Fruit fly (Drosophila melanogaster): ENCODE results near the gene Snx3.

Gene Snx3

dm6 chr3R:12633059-12633458 is 5.2 kb downstream of the Snx3 start, which contains the start of gene CG18530:
CG18530 (plus strand) TSS chr3R:12633359.
- TF ChIP-seq kay (GFP tag; ENCODE audit: borderline replicate concordance) (no peak), CG12768 (GFP tag; optimal IDR thresholded peaks at IDR 0.05) (no peak), cnc (optimal IDR thresholded peaks at IDR 0.05) (no peak), cic (GFP tag; optimal IDR thresholded peaks at IDR 0.05) (no peak), CG1620 (GFP tag; optimal IDR thresholded peaks at IDR 0.05) (no peak), Crg-1 (GFP tag; optimal IDR thresholded peaks at IDR 0.05) (no peak), CG5204 (GFP tag; optimal IDR thresholded peaks at IDR 0.05) (no peak), Clk (GFP tag; optimal IDR thresholded peaks at IDR 0.05) (no peak), Hr96 (GFP tag; optimal IDR thresholded peaks at IDR 0.05) (no peak), pad (GFP tag; optimal IDR thresholded peaks at IDR 0.05) (no peak)

DNA sequence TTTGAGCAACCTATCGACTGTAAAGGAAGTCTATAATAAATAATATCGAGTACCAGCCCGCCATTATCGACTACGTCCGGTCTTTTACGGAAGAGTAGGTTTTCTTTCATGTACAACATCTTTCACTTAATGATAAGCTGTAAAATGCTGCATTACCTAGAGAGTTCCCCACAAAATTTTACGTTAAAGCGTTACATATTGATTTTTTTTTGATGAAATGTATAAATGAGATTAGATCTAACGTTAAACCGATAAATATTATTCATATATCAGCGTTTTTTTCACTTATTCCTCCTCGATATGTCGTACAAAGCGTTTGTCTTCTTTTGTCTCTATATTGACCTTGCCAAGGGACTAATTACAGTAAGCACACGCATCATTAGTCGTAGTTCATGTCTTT is 6.8 kb downstream of the Snx3 start, which contains the start of gene CG11598:
CG11598 (plus strand) TSS at position 301 of the 400 bp plus-strand sequence.
- TF ChIP-seq Mnt (GFP tag; optimal IDR thresholded peaks at IDR 0.05), result no peak

DNA sequence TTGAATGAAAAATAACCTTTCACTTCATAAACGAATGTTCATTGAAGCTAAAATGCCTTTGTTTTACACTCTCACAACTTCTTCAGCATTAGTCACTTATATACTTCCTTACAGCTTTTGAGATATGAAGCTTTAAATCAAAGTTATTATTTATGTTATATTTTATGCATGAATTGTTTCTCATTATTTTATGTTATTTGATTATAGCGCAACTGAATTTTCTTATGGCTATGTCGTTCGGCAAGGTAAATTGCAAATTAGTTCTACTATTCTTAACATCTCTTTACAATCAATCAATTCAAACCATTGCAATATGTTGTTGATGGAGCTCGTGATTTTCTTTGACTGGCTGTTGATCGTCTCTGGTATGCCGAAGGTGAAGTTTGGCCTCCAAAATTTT is 8.4 kb downstream of the Snx3 start, which contains the start of gene CG11600:
CG11600 (plus strand) TSS at position 301 of the 400 bp plus-strand sequence.
- TF ChIP-seq kay (GFP tag; ENCODE audit: borderline replicate concordance) (no peak), pad (GFP tag; optimal IDR thresholded peaks at IDR 0.05) (no peak), CG7045 (GFP tag; optimal IDR thresholded peaks at IDR 0.05) (no peak), ovo (GFP tag; optimal IDR thresholded peaks at IDR 0.05) (no peak), CG1620 (GFP tag; optimal IDR thresholded peaks at IDR 0.05) (no peak), Hr96 (GFP tag; optimal IDR thresholded peaks at IDR 0.05) (no peak)

DNA sequence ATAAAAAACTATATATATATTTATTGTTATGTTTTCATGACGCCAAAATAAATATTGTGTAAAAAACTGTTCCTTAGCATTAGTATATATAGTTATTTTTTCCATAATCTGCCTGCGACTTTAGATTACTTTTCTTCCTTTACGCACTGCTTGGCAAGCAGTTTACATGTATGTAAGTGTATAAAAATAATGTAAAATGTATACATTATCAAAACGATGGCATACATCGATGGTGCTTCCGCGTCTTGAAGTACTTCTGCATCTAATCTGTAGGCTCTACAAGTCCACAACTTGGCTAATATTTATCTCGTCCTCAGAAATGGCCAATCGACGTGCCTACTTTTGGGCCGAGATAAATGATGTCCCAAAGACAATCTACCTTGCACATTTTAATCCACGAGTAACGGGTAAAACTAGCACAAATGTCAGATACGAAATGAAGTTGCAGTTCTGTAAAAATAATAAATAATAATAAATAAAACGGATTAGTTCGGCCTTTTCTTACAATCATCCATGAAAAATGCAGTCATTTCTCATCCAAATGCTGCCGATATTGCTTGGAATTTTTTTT is 10.2 kb downstream of the Snx3 start, which contains the start of gene CG11608:
CG11608 (plus strand) TSS at position 521 of the 571 bp plus-strand sequence.
- peak; percentile 60 for TF ChIP-seq kay (GFP tag; ENCODE audit: borderline replicate concordance)
- no peak for TF ChIP-seq ovo (GFP tag; optimal IDR thresholded peaks at IDR 0.05)
- no peak for TF ChIP-seq Crg-1 (GFP tag; optimal IDR thresholded peaks at IDR 0.05)
- TF ChIP-seq toe (GFP tag; optimal IDR thresholded peaks at IDR 0.05), result no peak
- TF ChIP-seq bab1 (GFP tag; optimal IDR thresholded peaks at IDR 0.05), result no peak
- no peak for TF ChIP-seq pad (GFP tag; optimal IDR thresholded peaks at IDR 0.05)
- TF ChIP-seq Hr96 (GFP tag; optimal IDR thresholded peaks at IDR 0.05), result no peak

DNA sequence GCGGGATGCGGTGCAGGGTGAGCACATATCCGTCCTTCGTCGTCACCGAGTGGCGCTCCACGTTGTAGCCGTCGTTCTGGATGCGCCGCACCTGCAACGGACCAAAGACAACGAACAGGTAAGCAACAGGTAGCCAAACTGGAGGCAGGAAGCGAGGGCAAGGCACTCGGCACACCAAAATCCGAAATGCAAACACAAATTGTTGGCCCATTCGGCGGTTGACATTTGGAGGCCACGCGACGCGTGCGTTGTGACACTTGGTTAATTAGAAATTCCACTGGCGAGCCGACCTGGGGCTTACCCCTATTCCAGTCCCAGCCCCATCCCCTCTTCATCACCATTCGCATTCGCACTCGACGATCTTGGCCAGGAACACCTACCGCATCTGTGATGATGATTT is 13.8 kb downstream of the Snx3 start:
- no peak for TF ChIP-seq CG12768 (GFP tag; optimal IDR thresholded peaks at IDR 0.05)
- TF ChIP-seq CG5204 (GFP tag; optimal IDR thresholded peaks at IDR 0.05), result no peak
- no peak for TF ChIP-seq cic (GFP tag; optimal IDR thresholded peaks at IDR 0.05)
- no peak for TF ChIP-seq CG7101 (tag; optimal IDR thresholded peaks at IDR 0.05)
- no peak for TF ChIP-seq Mnt (GFP tag; optimal IDR thresholded peaks at IDR 0.05)
- no peak for TF ChIP-seq ovo (GFP tag; optimal IDR thresholded peaks at IDR 0.05)

dm6 chr3R:12642051-12642532 is 14.3 kb downstream of the Snx3 start, which contains the start of gene CG6753:
CG6753 (minus strand) TSS chr3R:12642482.
- TF ChIP-seq bab1 (GFP tag; optimal IDR thresholded peaks at IDR 0.05) (no peak), Mnt (GFP tag; optimal IDR thresholded peaks at IDR 0.05) (no peak), CG33017 (tag; optimal IDR thresholded peaks at IDR 0.05) (no peak), cic (GFP tag; optimal IDR thresholded peaks at IDR 0.05) (no peak), cnc (optimal IDR thresholded peaks at IDR 0.05) (no peak)

dm6 chr3R:12644621-12645310 is 16.9 kb downstream of the Snx3 start:
- TF ChIP-seq tj (GFP tag; optimal IDR thresholded peaks at IDR 0.05) (no peak), ovo (GFP tag; optimal IDR thresholded peaks at IDR 0.05) (no peak), Clk (GFP tag; optimal IDR thresholded peaks at IDR 0.05) (no peak), cnc (optimal IDR thresholded peaks at IDR 0.05) (no peak), CG1620 (GFP tag; optimal IDR thresholded peaks at IDR 0.05) (no peak), cic (GFP tag; optimal IDR thresholded peaks at IDR 0.05) (no peak)

- TF ChIP-seq ovo (GFP tag; optimal IDR thresholded peaks at IDR 0.05) (no peak), tj (GFP tag; optimal IDR thresholded peaks at IDR 0.05) (no peak), CG7045 (GFP tag; optimal IDR thresholded peaks at IDR 0.05) (no peak)
Measured at dm6 chr3R:12645771-12646317, 18.0 kb downstream of the Snx3 start.
